Fruit fly (Drosophila melanogaster): Measurements from ENCODE around the gene CG34250.
A peak's percentile ranks its signal among the peaks of the same experiment; 100 is the strongest.

CG34250 gene

DNA sequence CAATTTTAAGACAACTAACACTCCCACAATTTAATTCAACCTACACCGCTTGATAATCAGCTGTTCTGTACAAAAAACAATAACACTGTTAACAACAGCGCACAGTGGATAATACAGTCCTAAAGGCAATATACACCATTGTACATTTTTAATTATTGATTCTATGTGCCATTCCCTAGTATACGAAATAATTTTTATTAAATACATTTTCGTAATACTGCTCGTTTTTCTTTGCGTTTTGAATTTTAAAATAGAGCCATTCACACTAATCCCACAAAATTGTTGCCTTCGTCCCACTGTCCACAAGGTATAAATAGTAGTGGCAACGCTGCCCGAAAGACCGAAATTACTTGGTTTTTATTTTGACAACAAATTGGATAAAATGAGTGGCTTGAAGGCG lies 42.5 kb upstream of the CG34250 start, which contains the start of the genes Coq4 and CG32176 (continued):
- peak; percentile 62 for TF ChIP-seq bigmax (GFP tag; optimal IDR thresholded peaks at IDR 0.05)
- peak; percentile 87 for TF ChIP-seq CG11696 (GFP tag; IDR thresholded peaks at IDR 0.05)
- TF ChIP-seq Antp (GFP tag; optimal IDR thresholded peaks at IDR 0.05): peak; percentile 98
- TF ChIP-seq CG11560 (tag; IDR thresholded peaks at IDR 0.05): peak; percentile 89
- TF ChIP-seq CG42726 (GFP tag; IDR thresholded peaks at IDR 0.05; ENCODE audit: partially characterized antibody): peak; percentile 71
- peak; percentile 98 for TF ChIP-seq bab2 (GFP tag; optimal IDR thresholded peaks at IDR 0.05)
- TF ChIP-seq CG11398 (GFP tag; optimal IDR thresholded peaks at IDR 0.05): peak; percentile 95
- peak; percentile 97 for TF ChIP-seq ap (GFP tag; IDR thresholded peaks at IDR 0.05)
- peak; percentile 88 for TF ChIP-seq ac (GFP tag; optimal IDR thresholded peaks at IDR 0.05)
- peak; percentile 91 for TF ChIP-seq Lhr (GFP tag; optimal IDR thresholded peaks at IDR 0.05)
- peak; percentile 96 for TF ChIP-seq CG3065 (GFP tag; optimal IDR thresholded peaks at IDR 0.05)
- peak; percentile 96 for TF ChIP-seq CG13894 (tag; optimal IDR thresholded peaks at IDR 0.05)
- peak; percentile 91 for TF ChIP-seq Poxn (GFP tag; IDR thresholded peaks at IDR 0.05)
- TF ChIP-seq maf-S (GFP tag; optimal IDR thresholded peaks at IDR 0.05): peak; percentile 98
- peak; percentile 95 for TF ChIP-seq dimm (GFP tag; IDR thresholded peaks at IDR 0.05)
- peak; percentile 98 for TF ChIP-seq CG12659 (GFP tag; optimal IDR thresholded peaks at IDR 0.05)
- peak; percentile 91 for TF ChIP-seq YL-1 (GFP tag; optimal IDR thresholded peaks at IDR 0.05)
- TF ChIP-seq CG18011 (GFP tag; optimal IDR thresholded peaks at IDR 0.05): peak; percentile 90
- TF ChIP-seq dysf (GFP tag; IDR thresholded peaks at IDR 0.05): peak; percentile 98
- TF ChIP-seq CG10274 (GFP tag; optimal IDR thresholded peaks at IDR 0.05): peak; percentile 88
- TF ChIP-seq Oaz (GFP tag; IDR thresholded peaks at IDR 0.05): peak; percentile 97
- peak; percentile 99 for TF ChIP-seq MBD-R2 (GFP tag; IDR thresholded peaks at IDR 0.05)
- TF ChIP-seq hbn (GFP tag; IDR thresholded peaks at IDR 0.05; ENCODE audit: partially characterized antibody): 0 out of 2 replicates have a peak, but pooled peaks have one; percentile 39
- peak; percentile 98 for TF ChIP-seq slou (GFP tag; optimal IDR thresholded peaks at IDR 0.05)
- TF ChIP-seq Side (GFP tag; optimal IDR thresholded peaks at IDR 0.05): peak; percentile 98
- TF ChIP-seq Hr3 (GFP tag; optimal IDR thresholded peaks at IDR 0.05): peak; percentile 99
- TF ChIP-seq vnd (GFP tag; IDR thresholded peaks at IDR 0.05; ENCODE audit: partially characterized antibody): peak; percentile 63; the same call in 2 of the 3 replicates
- peak; percentile 93 for TF ChIP-seq org-1 (GFP tag; optimal IDR thresholded peaks at IDR 0.05)
- peak; percentile 86 for TF ChIP-seq CG30020 (tag; optimal IDR thresholded peaks at IDR 0.05)
- TF ChIP-seq CG3407 (GFP tag; optimal IDR thresholded peaks at IDR 0.05): peak; percentile 93
- TF ChIP-seq CG10431 (GFP tag; optimal IDR thresholded peaks at IDR 0.05): peak; percentile 92
- peak; percentile 98 for TF ChIP-seq Max (GFP tag; optimal IDR thresholded peaks at IDR 0.05)
- TF ChIP-seq Xrp1 (GFP tag; IDR thresholded peaks at IDR 0.05): peak; percentile 99
- no peak for TF ChIP-seq Lpt (GFP tag; optimal IDR thresholded peaks at IDR 0.05)
- peak; percentile 99 for TF ChIP-seq Sox102F (GFP tag; optimal IDR thresholded peaks at IDR 0.05)
- TF ChIP-seq lmd (GFP tag; IDR thresholded peaks at IDR 0.05): peak; percentile 98
- TF ChIP-seq gro (GFP tag; optimal IDR thresholded peaks at IDR 0.05): peak; percentile 98
- peak; percentile 97 for TF ChIP-seq dmrt99B (tag; optimal IDR thresholded peaks at IDR 0.05)
- no peak for TF ChIP-seq Tbp (GFP tag; optimal IDR thresholded peaks at IDR 0.05)
- TF ChIP-seq CG9932 (GFP tag; IDR thresholded peaks at IDR 0.05): peak; percentile 99
- TF ChIP-seq Gug (GFP tag; IDR thresholded peaks at IDR 0.05): peak; percentile 99
- peak; percentile 71 for TF ChIP-seq knrl (GFP tag; IDR thresholded peaks at IDR 0.05; ENCODE audit: partially characterized antibody)
- peak; percentile 95 for TF ChIP-seq CG31224 (GFP tag; IDR thresholded peaks at IDR 0.05)
- TF ChIP-seq wdn (GFP tag; IDR thresholded peaks at IDR 0.05): peak; percentile 98
- peak; percentile 99 for TF ChIP-seq chn (GFP tag; optimal IDR thresholded peaks at IDR 0.05)
- TF ChIP-seq pros (GFP tag; optimal IDR thresholded peaks at IDR 0.05): peak; percentile 49
- peak; percentile 98 for TF ChIP-seq CG17829 (tag; optimal IDR thresholded peaks at IDR 0.05)
- TF ChIP-seq ATbp (GFP tag; optimal IDR thresholded peaks at IDR 0.05): peak; percentile 95
- TF ChIP-seq Dek (tag; optimal IDR thresholded peaks at IDR 0.05): peak; percentile 97
- peak; percentile 93 for TF ChIP-seq onecut (GFP tag; IDR thresholded peaks at IDR 0.05)
- peak; percentile 97 for TF ChIP-seq CG5245 (GFP tag; optimal IDR thresholded peaks at IDR 0.05)
